Fruit fly (Drosophila melanogaster) whole organism, embryonic: ENCODE data around the gene Or88a.

Experiments
- Abd-B ChIP-seq: fragments of 200-800 bp; sonication (Bioruptor generic); optimal IDR thresholded peaks from 2 replicates; lab custom pipeline; 2018; ENCODE audit warnings: missing biosample characterization, mild to moderate bottlenecking, missing genetic modification characterization, moderate library complexity
- CG10462 ChIP-seq: fragments of 200-800 bp; sonication (Bioruptor generic); optimal IDR thresholded peaks from 2 replicates; lab custom pipeline; 2016; ENCODE audit warnings: missing biosample characterization, missing genetic modification characterization
- CG11456 ChIP-seq: fragments of 200-800 bp; sonication (Bioruptor generic); IDR thresholded peaks from 3 replicates; pipeline ENCODE4 v1.3.6; 2022; ENCODE audit warnings: missing biosample characterization, missing genetic modification characterization
- CG11560 ChIP-seq: fragments of 200-800 bp; sonication (Bioruptor generic); IDR thresholded peaks from 3 replicates; pipeline ENCODE4 v1.3.6; 2022; ENCODE audit warnings: missing biosample characterization, missing genetic modification characterization
- CG14014 ChIP-seq: fragments of 200-800 bp; sonication (Bioruptor generic); IDR thresholded peaks from 2 replicates; pipeline ENCODE4 v1.3.6; 2022; ENCODE audit warnings: missing biosample characterization, missing genetic modification characterization
- CG1647 ChIP-seq: fragments of 200-800 bp; sonication (Bioruptor generic); optimal IDR thresholded peaks from 3 replicates; lab custom pipeline; 2016; ENCODE audit warnings: missing biosample characterization, missing genetic modification characterization
- CG16815 ChIP-seq: fragments of 200-800 bp; sonication (Bioruptor generic); optimal IDR thresholded peaks from 3 replicates; lab custom pipeline; 2017; ENCODE audit warnings: missing biosample characterization, mild to moderate bottlenecking, missing genetic modification characterization
- CG17612 ChIP-seq: fragments of 200-800 bp; sonication (Bioruptor generic); IDR thresholded peaks from 2 replicates; pipeline ENCODE4 v1.3.6; 2022; ENCODE audit warnings: missing biosample characterization, missing genetic modification characterization
- CG17829 ChIP-seq: fragments of 200-800 bp; optimal IDR thresholded peaks from 2 replicates; lab custom pipeline; 2019; ENCODE audit warnings: missing biosample characterization, mild to moderate bottlenecking, missing genetic modification characterization, moderate library complexity
- CG1792 ChIP-seq: fragments of 200-800 bp; sonication (Bioruptor generic); optimal IDR thresholded peaks from 2 replicates; lab custom pipeline; 2016; ENCODE audit warnings: missing biosample characterization, missing genetic modification characterization
- CG18476 ChIP-seq: fragments of 200-800 bp; sonication (Bioruptor generic); optimal IDR thresholded peaks from 2 replicates; lab custom pipeline; 2016; ENCODE audit warnings: missing biosample characterization, mild to moderate bottlenecking, missing genetic modification characterization
- CG2202 ChIP-seq: fragments of 200-800 bp; sonication (Bioruptor generic); optimal IDR thresholded peaks from 2 replicates; lab custom pipeline; 2018; ENCODE audit warnings: missing biosample characterization, mild to moderate bottlenecking, missing genetic modification characterization
- CG34376 ChIP-seq: fragments of 200-800 bp; sonication (Bioruptor generic); optimal IDR thresholded peaks from 2 replicates; lab custom pipeline; 2018; ENCODE audit warnings: missing biosample characterization, mild to moderate bottlenecking, missing genetic modification characterization
- CG4730 ChIP-seq: fragments of 200-800 bp; sonication (Bioruptor generic); IDR thresholded peaks from 2 replicates; pipeline ENCODE4 v1.3.6; 2022; ENCODE audit warnings: missing biosample characterization, missing genetic modification characterization
- CG7556 ChIP-seq: fragments of 200-800 bp; sonication (Bioruptor generic); optimal IDR thresholded peaks from 2 replicates; lab custom pipeline; 2017; ENCODE audit warnings: missing biosample characterization, mild to moderate bottlenecking, missing genetic modification characterization
- CG7963 ChIP-seq: fragments of 200-800 bp; sonication (Bioruptor generic); IDR thresholded peaks from 3 replicates; pipeline ENCODE4 v1.3.6; 2022; ENCODE audit warnings: missing biosample characterization, missing genetic modification characterization; ENCODE audit not compliant: partially characterized antibody
- CG8944 ChIP-seq: fragments of 200-800 bp; sonication (Bioruptor generic); optimal IDR thresholded peaks from 3 replicates; lab custom pipeline; 2016; ENCODE audit warnings: missing biosample characterization, missing genetic modification characterization
- CG9727 ChIP-seq: fragments of 200-800 bp; sonication (Bioruptor generic); optimal IDR thresholded peaks from 3 replicates; lab custom pipeline; 2017; ENCODE audit warnings: missing biosample characterization, mild to moderate bottlenecking, missing genetic modification characterization
- Dbx ChIP-seq: fragments of 200-800 bp; sonication (Bioruptor generic); IDR thresholded peaks from 3 replicates; pipeline ENCODE4 v1.3.6; 2022; ENCODE audit warnings: missing biosample characterization, missing genetic modification characterization
- Dfd ChIP-seq, 2 experiments: fragments of >200 bp; optimal IDR thresholded peaks; 2 replicates each; lab custom pipeline; 2017; ENCODE audit warnings: missing biosample characterization in 2 of 2, missing genetic modification characterization in 2 of 2
- Ets65A ChIP-seq: fragments of 200-800 bp; sonication (Bioruptor generic); peaks from one replicate; lab custom pipeline; 2016; ENCODE audit warnings: missing biosample characterization, missing genetic modification characterization
- H15 ChIP-seq: fragments of 200-800 bp; sonication (Bioruptor generic); IDR thresholded peaks from 3 replicates; pipeline ENCODE4 v1.3.6; 2022; ENCODE audit warnings: missing biosample characterization, missing genetic modification characterization
- HmgZ ChIP-seq: fragments of 200-800 bp; sonication (Bioruptor generic); optimal IDR thresholded peaks from 2 replicates; lab custom pipeline; 2018; ENCODE audit warnings: missing biosample characterization, mild to moderate bottlenecking, missing genetic modification characterization
- Hr78 ChIP-seq, 2 experiments: fragments of 200-800 bp in 1 of 2; fragments of >200 bp in 1 of 2; sonication (Bioruptor generic) in 1 of 2; optimal IDR thresholded peaks; 2 replicates each; lab custom pipeline; 2017 to 2019; ENCODE audit warnings: missing biosample characterization in 2 of 2, missing genetic modification characterization in 2 of 2, mild to moderate bottlenecking in 1 of 2, moderate library complexity in 1 of 2
- Med ChIP-seq: fragments of 200-800 bp; sonication (Bioruptor generic); peaks from one replicate; lab custom pipeline; 2016; ENCODE audit warnings: missing biosample characterization, missing genetic modification characterization, mild to moderate bottlenecking, inconsistent platforms, moderate library complexity
- Meics ChIP-seq: fragments of 200-800 bp; sonication (Bioruptor generic); optimal IDR thresholded peaks from 2 replicates; lab custom pipeline; 2017; ENCODE audit warnings: missing biosample characterization, mild to moderate bottlenecking, missing genetic modification characterization
- Myb ChIP-seq: fragments of 200-800 bp; sonication (Bioruptor generic); optimal IDR thresholded peaks from 2 replicates; lab custom pipeline; 2016; ENCODE audit warnings: missing biosample characterization, missing genetic modification characterization
- NC2α ChIP-seq: fragments of 200-800 bp; sonication (Bioruptor generic); optimal IDR thresholded peaks from 2 replicates; lab custom pipeline; 2016; ENCODE audit warnings: missing biosample characterization, missing genetic modification characterization
- Side ChIP-seq: fragments of 200-800 bp; sonication (Bioruptor generic); optimal IDR thresholded peaks from 2 replicates; lab custom pipeline; 2016; ENCODE audit warnings: missing biosample characterization, missing genetic modification characterization
- Sox102F ChIP-seq: fragments of 200-800 bp; sonication (Bioruptor generic); optimal IDR thresholded peaks from 2 replicates; lab custom pipeline; 2018; ENCODE audit warnings: missing biosample characterization, mild to moderate bottlenecking, missing genetic modification characterization, moderate library complexity
- TFAM ChIP-seq: fragments of 200-800 bp; sonication (Bioruptor generic); optimal IDR thresholded peaks from 2 replicates; lab custom pipeline; 2017; ENCODE audit warnings: missing biosample characterization, missing genetic modification characterization, inconsistent platforms
- abd-A ChIP-seq: fragments of 200-800 bp; sonication (Bioruptor generic); optimal IDR thresholded peaks from 3 replicates; lab custom pipeline; 2019; ENCODE audit warnings: missing biosample characterization, mild to moderate bottlenecking, missing genetic modification characterization, moderate library complexity
- chm ChIP-seq: fragments of 200-800 bp; sonication (Bioruptor generic); IDR thresholded peaks from 2 replicates; pipeline ENCODE4 v1.3.6; 2022; ENCODE audit warnings: missing biosample characterization, missing genetic modification characterization
- dm ChIP-seq: fragments of 200-800 bp; sonication (Bioruptor generic); optimal IDR thresholded peaks from 3 replicates; lab custom pipeline; 2016; ENCODE audit warnings: missing biosample characterization, missing genetic modification characterization
- dpn ChIP-seq, 2 experiments: fragments of 200-800 bp; sonication (Bioruptor generic); optimal IDR thresholded peaks; 3 replicates each; lab custom pipeline; 2016; ENCODE audit warnings: missing biosample characterization in 2 of 2, missing genetic modification characterization in 2 of 2
- jigr1 ChIP-seq: fragments of 200-800 bp; sonication (Bioruptor generic); IDR thresholded peaks from 3 replicates; pipeline ENCODE4 v1.3.6; 2022; ENCODE audit warnings: missing biosample characterization, missing genetic modification characterization
- kah ChIP-seq: fragments of 200-800 bp; sonication (Bioruptor generic); optimal IDR thresholded peaks from 2 replicates; lab custom pipeline; 2018; ENCODE audit warnings: missing biosample characterization, mild to moderate bottlenecking, missing genetic modification characterization
- lov ChIP-seq, 2 experiments: fragments of 200-800 bp in 1 of 2; fragments of >200 bp in 1 of 2; sonication (Bioruptor generic) in 1 of 2; IDR thresholded peaks in 1 of 2; optimal IDR thresholded peaks in 1 of 2; 2 replicates in 1 of 2; 3 replicates in 1 of 2; pipeline versions ENCODE4 v1.3.6 to Lab custom; 2017 to 2022; ENCODE audit warnings: missing biosample characterization in 1 of 2, missing genetic modification characterization in 1 of 2
- mirr ChIP-seq: fragments of 200-800 bp; sonication (Bioruptor generic); optimal IDR thresholded peaks from 3 replicates; lab custom pipeline; 2018; ENCODE audit warnings: missing biosample characterization, mild to moderate bottlenecking, missing genetic modification characterization
- oc ChIP-seq: fragments of 200-800 bp; sonication (Bioruptor generic); optimal IDR thresholded peaks from 2 replicates; lab custom pipeline; 2018; ENCODE audit warnings: missing biosample characterization, mild to moderate bottlenecking, missing genetic modification characterization, moderate library complexity
- pnt ChIP-seq: fragments of 200-800 bp; sonication (Bioruptor generic); optimal IDR thresholded peaks from 3 replicates; lab custom pipeline; 2016; ENCODE audit warnings: missing biosample characterization, missing genetic modification characterization
- row ChIP-seq: fragments of 200-800 bp; sonication (Bioruptor generic); IDR thresholded peaks from 3 replicates; pipeline ENCODE4 v1.3.6; 2022; ENCODE audit warnings: missing biosample characterization, missing genetic modification characterization
- scrt ChIP-seq: fragments of 200-800 bp; sonication (Bioruptor generic); optimal IDR thresholded peaks from 2 replicates; lab custom pipeline; 2018; ENCODE audit warnings: missing biosample characterization, mild to moderate bottlenecking, missing genetic modification characterization, moderate library complexity
- sens ChIP-seq: fragments of 200-800 bp; sonication (Bioruptor generic); peaks from one replicate; lab custom pipeline; 2016; ENCODE audit warnings: missing biosample characterization, missing genetic modification characterization
- tna ChIP-seq: fragments of 200-800 bp; sonication (Bioruptor generic); IDR thresholded peaks from 2 replicates; pipeline ENCODE4 v1.3.6; 2022; ENCODE audit warnings: missing biosample characterization, missing genetic modification characterization; ENCODE audit not compliant: partially characterized antibody
- z ChIP-seq: fragments of 200-800 bp; sonication (Bioruptor generic); IDR thresholded peaks from 3 replicates; pipeline ENCODE4 v1.3.6; 2022; ENCODE audit warnings: missing biosample characterization, missing genetic modification characterization

Or88a gene

DNA sequence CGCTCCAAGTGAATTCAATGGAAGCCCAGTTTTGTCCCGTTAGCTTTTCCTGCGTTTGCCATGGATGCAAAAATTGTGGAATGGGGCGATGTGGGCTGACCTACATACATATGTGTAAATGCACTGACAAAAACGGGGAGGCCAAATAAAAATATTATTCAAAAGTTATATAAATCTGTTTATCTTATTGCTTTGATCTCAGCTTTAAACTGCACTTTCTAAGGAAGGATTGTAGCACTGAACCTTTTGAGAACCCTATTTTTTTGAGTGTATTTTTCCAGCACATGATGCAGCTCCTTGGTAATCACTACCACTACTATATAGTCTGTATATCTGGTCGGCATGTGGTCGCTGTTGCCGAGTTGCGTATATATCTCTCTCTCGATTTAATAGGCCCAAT lies 32.2 kb upstream of the Or88a start (continued):
- TF ChIP-seq NC2α (no peak), CG18476 (no peak), Sox102F (GFP tag; lab: Kevin White, UChicago) (peak; percentile 37), dm (GFP tag; lab: Kevin White, UChicago) (no peak)

DNA sequence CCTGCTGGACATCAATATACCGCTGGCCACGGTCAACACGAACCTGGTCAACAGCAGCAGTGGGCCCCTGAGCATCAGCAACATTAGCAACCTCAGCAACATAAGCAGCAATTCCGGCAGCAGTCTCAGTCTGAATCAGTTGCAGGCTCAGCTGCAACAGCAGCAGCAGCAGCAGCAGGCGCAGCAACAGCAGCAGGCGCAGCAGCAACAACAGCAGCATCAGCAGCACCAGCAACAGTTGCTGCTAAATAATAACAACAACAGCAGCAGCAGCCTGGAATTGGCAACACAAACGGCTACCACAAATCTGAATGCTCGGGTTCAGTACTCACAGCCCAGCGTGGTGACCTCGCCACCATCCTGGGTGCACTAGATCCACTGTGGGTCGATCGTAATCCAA lies 27.7 kb upstream of the Or88a start:
- TF ChIP-seq Dfd (GFP tag; optimal IDR thresholded peaks at IDR 0.05; lab: Kevin White, UChicago) (peak in 1 of 2 experiments; percentile 59), CG14014 (GFP tag; lab: Robert Waterston, UW) (no peak)

DNA sequence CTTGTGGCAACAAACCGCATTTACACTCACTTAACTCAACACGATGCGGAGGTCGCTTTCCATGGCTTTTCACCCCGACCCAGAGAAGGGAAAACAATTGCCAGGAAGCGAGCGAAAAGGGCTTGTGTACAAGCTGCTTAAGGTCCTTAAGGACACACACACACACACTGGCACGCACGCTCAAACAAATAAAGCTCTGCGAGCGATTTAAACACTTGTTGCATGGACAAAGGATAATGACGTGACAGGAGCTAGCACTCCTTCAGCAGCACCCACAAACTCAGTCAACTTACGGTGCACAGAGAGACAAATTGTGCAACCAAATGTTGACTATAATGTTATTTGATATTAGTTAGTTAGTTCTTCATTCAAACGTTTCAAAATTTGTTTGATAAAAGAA lies 23.7 kb upstream of the Or88a start:
- TF ChIP-seq abd-A (tag; lab: Kevin White, UChicago) = peak; percentile 49
- no peak for TF ChIP-seq CG1647
- TF ChIP-seq oc (tag; lab: Kevin White, UChicago) = peak; percentile 32
- no peak for TF ChIP-seq CG9727 (GFP tag; lab: Kevin White, UChicago)
- TF ChIP-seq CG11456 (GFP tag; lab: Robert Waterston, UW) = no peak
- TF ChIP-seq Myb (GFP tag; lab: Kevin White, UChicago) = no peak
- no peak for TF ChIP-seq Meics (GFP tag; lab: Kevin White, UChicago)
- no peak for TF ChIP-seq lov (optimal IDR thresholded peaks at IDR 0.05; lab: Kevin White, UChicago)
- no peak for TF ChIP-seq lov (GFP tag; IDR thresholded peaks at IDR 0.05; lab: Robert Waterston, UW)
- no peak for TF ChIP-seq Hr78 (GFP tag; optimal IDR thresholded peaks at IDR 0.05; lab: Kevin White, UChicago)
- TF ChIP-seq CG17829 (tag; lab: Kevin White, UChicago) = no peak
- no peak for TF ChIP-seq H15
- TF ChIP-seq TFAM (GFP tag; lab: Kevin White, UChicago) = no peak
- TF ChIP-seq jigr1 (GFP tag; lab: Robert Waterston, UW) = no peak
- TF ChIP-seq CG7963 = no peak
- no peak for TF ChIP-seq Side (GFP tag; lab: Kevin White, UChicago)
- TF ChIP-seq pnt (GFP tag; lab: Kevin White, UChicago) = no peak
- no peak for TF ChIP-seq z (GFP tag; lab: Robert Waterston, UW)
- TF ChIP-seq scrt (GFP tag; lab: Kevin White, UChicago) = peak; percentile 91
- TF ChIP-seq CG10462 (GFP tag; lab: Kevin White, UChicago) = no peak
- TF ChIP-seq kah = no peak
- TF ChIP-seq mirr (GFP tag; lab: Kevin White, UChicago) = peak; percentile 34
- no peak for TF ChIP-seq CG2202
- TF ChIP-seq dpn (GFP tag; optimal IDR thresholded peaks at IDR 0.05; lab: Kevin White, UChicago) = no peak
- TF ChIP-seq CG11560 (tag; lab: Robert Waterston, UW) = no peak
- TF ChIP-seq CG17612 (GFP tag; lab: Robert Waterston, UW) = no peak
- TF ChIP-seq Abd-B (GFP tag; lab: Kevin White, UChicago) = no peak
- no peak for TF ChIP-seq Ets65A (GFP tag; lab: Kevin White, UChicago)
- TF ChIP-seq CG4730 (GFP tag; lab: Robert Waterston, UW) = no peak
- TF ChIP-seq CG16815 = no peak
- TF ChIP-seq sens (GFP tag; lab: Kevin White, UChicago) = peak; percentile 15
- TF ChIP-seq CG18476 = no peak
- TF ChIP-seq Dbx (GFP tag; lab: Robert Waterston, UW) = no peak
- peak; percentile 14 for TF ChIP-seq CG7556
- no peak for TF ChIP-seq chm (GFP tag; lab: Robert Waterston, UW)
- TF ChIP-seq CG34376 = no peak
- TF ChIP-seq CG8944 = no peak
- TF ChIP-seq tna (GFP tag; lab: Robert Waterston, UW) = no peak
- peak; percentile 7 for TF ChIP-seq Med (GFP tag; lab: Kevin White, UChicago)
- peak; percentile 36; the same call in 1 of the 3 replicates for TF ChIP-seq row (GFP tag; lab: Robert Waterston, UW)
- no peak for TF ChIP-seq CG1792 (GFP tag; lab: Kevin White, UChicago)
- TF ChIP-seq HmgZ (tag; lab: Kevin White, UChicago) = no peak
- TF ChIP-seq CG14014 (GFP tag; lab: Robert Waterston, UW) = no peak
